Worm (Caenorhabditis elegans): ENCODE measurements around the gene Y38H8A.7.

Gene Y38H8A.7

ce11 chrIV:13415739-13416271 lies 39.5 kb upstream of the Y38H8A.7 start, which contains the start of the genes pik-1 and aptf-2 (continued):
- TF ChIP-seq madf-6 (GFP tag; IDR thresholded peaks at IDR 0.05) (peak; percentile 94), hmg-20 (GFP tag; IDR thresholded peaks at IDR 0.05) (no peak), attf-3 (GFP tag; conservative IDR thresholded peaks at IDR 0.05) (peak; percentile 45; the same call in 1 of the 2 replicates), xnd-1 (tag; optimal IDR thresholded peaks at IDR 0.05) (peak; percentile 58), ztf-22 (GFP tag; optimal IDR thresholded peaks at IDR 0.05) (no peak), madf-8 (GFP tag; conservative IDR thresholded peaks at IDR 0.05) (peak; percentile 69), efl-1 (GFP tag; optimal IDR thresholded peaks at IDR 0.05) (peak; percentile 91), chd-7 (tag; optimal IDR thresholded peaks at IDR 0.05) (no peak), die-1 (tag; optimal IDR thresholded peaks at IDR 0.05) (no peak), F10E7.11 (tag; optimal IDR thresholded peaks at IDR 0.05) (no peak), ets-4 (GFP tag; optimal IDR thresholded peaks at IDR 0.05) (no peak), aptf-3 (GFP tag; IDR thresholded peaks at IDR 0.05) (no peak), dpl-1 (GFP tag; optimal IDR thresholded peaks at IDR 0.05) (peak; percentile 54), F39B2.1 (GFP tag; IDR thresholded peaks at IDR 0.05) (no peak), let-607 (tag; optimal IDR thresholded peaks at IDR 0.05) (no peak), B0336.3 (GFP tag; IDR thresholded peaks at IDR 0.05) (no peak), mcd-1 (GFP tag; IDR thresholded peaks at IDR 0.05) (no peak), F37B4.10 (GFP tag; IDR thresholded peaks at IDR 0.05) (no peak), F33H1.4 (GFP tag; IDR thresholded peaks at IDR 0.05) (peak; percentile 21; the same call in 1 of the 2 replicates), mxl-1 (tag; optimal IDR thresholded peaks at IDR 0.05) (no peak), F57C9.4 (tag; optimal IDR thresholded peaks at IDR 0.05) (no peak), lin-54 (GFP tag; optimal IDR thresholded peaks at IDR 0.05) (peak; percentile 15)

- no peak for TF ChIP-seq attf-5 (GFP tag; optimal IDR thresholded peaks at IDR 0.05)
- no peak for TF ChIP-seq madf-3 (GFP tag; IDR thresholded peaks at IDR 0.05)
- TF ChIP-seq hlh-26 (GFP tag; conservative IDR thresholded peaks at IDR 0.05), result no peak
- TF ChIP-seq sdz-38 (tag; optimal IDR thresholded peaks at IDR 0.05), result no peak
- no peak for TF ChIP-seq madf-8 (GFP tag; conservative IDR thresholded peaks at IDR 0.05)
- no peak for TF ChIP-seq nhr-120 (GFP tag; IDR thresholded peaks at IDR 0.05)
- TF ChIP-seq lin-40 (tag; optimal IDR thresholded peaks at IDR 0.05), result no peak
- no peak for TF ChIP-seq ceh-58 (GFP tag; IDR thresholded peaks at IDR 0.05)
- TF ChIP-seq egl-18 (GFP tag; IDR thresholded peaks at IDR 0.05), result no peak
- no peak for TF ChIP-seq B0019.2 (GFP tag; conservative IDR thresholded peaks at IDR 0.05)
- TF ChIP-seq ztf-26 (tag; optimal IDR thresholded peaks at IDR 0.05), result no peak
- TF ChIP-seq attf-3 (GFP tag; conservative IDR thresholded peaks at IDR 0.05), result no peak
- no peak for TF ChIP-seq tbx-9 (tag; optimal IDR thresholded peaks at IDR 0.05; ENCODE audit: borderline replicate concordance)
- no peak for TF ChIP-seq aptf-3 (GFP tag; IDR thresholded peaks at IDR 0.05)
Observed at ce11 chrIV:13422200-13422599, 33.1 kb upstream of the Y38H8A.7 start, which contains the start of gene nol-9. Gene nol-9, plus strand, starts transcription at chrIV:13422500.

ce11 chrIV:13429240-13429639 lies 26.1 kb upstream of the Y38H8A.7 start, which contains the start of gene K09B11.4:
Gene K09B11.4, plus strand, starts transcription at chrIV:13429540.
- TF ChIP-seq him-1 (tag; optimal IDR thresholded peaks at IDR 0.05) (no peak), repo-1 (tag; optimal IDR thresholded peaks at IDR 0.05) (no peak), lin-40 (tag; optimal IDR thresholded peaks at IDR 0.05) (no peak), Y95B8A.8 (GFP tag; IDR thresholded peaks at IDR 0.05) (no peak), rcor-1 (GFP tag; IDR thresholded peaks at IDR 0.05) (no peak)
